4 worm cellular contexts compared by ENCODE assay signal in the genomic region with DNA sequence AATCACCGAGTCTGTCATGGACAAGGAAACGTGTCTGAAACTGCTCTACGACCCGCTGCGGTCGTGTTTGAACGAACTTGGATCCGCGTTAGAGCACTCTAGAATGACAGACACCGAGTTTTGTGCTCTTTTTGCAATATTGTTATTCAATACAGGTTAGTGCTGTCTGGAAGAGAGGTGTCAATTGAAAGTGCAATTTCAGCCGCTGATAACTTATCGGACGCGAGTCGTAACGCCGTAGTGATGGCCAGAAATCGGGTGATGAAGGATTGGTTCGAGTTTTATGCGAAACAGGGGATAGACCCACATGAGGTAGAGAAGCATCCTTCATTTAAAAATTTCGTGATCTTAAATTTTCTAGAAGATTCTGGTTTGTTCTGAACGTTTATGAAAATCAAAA.
TF ChIP-seq lines count a peak whose summit lies in the region.

No protein-coding gene starts in this region.

TF ChIP-seq in whole organism, L1 larva, 84 proteins besides CTCF, POLR2A, EP300 and RAD21:
- no peak for TF ChIP-seq nhr-19 (GFP tag; conservative IDR thresholded peaks at IDR 0.05; lab: Robert Waterston, UW)
- peak; percentile 29 for TF ChIP-seq nhr-85 (tag; lab: Kevin White, UChicago)

TF ChIP-seq in whole organism, L3 larva, 47 proteins besides CTCF, POLR2A, EP300 and RAD21:
- peak; percentile 29 for TF ChIP-seq elt-2 (tag; optimal IDR thresholded peaks at IDR 0.05; lab: Kevin White, UChicago)
- TF ChIP-seq egl-27 (tag; optimal IDR thresholded peaks at IDR 0.05; lab: Kevin White, UChicago) = no peak

TF ChIP-seq in whole organism, L4 larva, 104 proteins besides CTCF, POLR2A, EP300 and RAD21:
- TF ChIP-seq Y48G9A.11 (GFP tag; IDR thresholded peaks at IDR 0.05; lab: Robert Waterston, UW) = no peak
- no peak for TF ChIP-seq rbr-2 (tag; optimal IDR thresholded peaks at IDR 0.05; lab: Kevin White, UChicago)
- no peak for TF ChIP-seq lin-39 (tag; optimal IDR thresholded peaks at IDR 0.05; lab: Kevin White, UChicago)
- no peak for TF ChIP-seq saeg-2 (GFP tag; IDR thresholded peaks at IDR 0.05; lab: Robert Waterston, UW)
- TF ChIP-seq F26F4.8 (GFP tag; conservative IDR thresholded peaks at IDR 0.05; lab: Robert Waterston, UW) = no peak
- TF ChIP-seq lin-13 (GFP tag; optimal IDR thresholded peaks at IDR 0.05; lab: Kevin White, UChicago) = no peak
- peak; percentile 74 for TF ChIP-seq dmd-6 (GFP tag; IDR thresholded peaks at IDR 0.05; lab: Robert Waterston, UW)
- TF ChIP-seq dmd-9 (GFP tag; IDR thresholded peaks at IDR 0.05; lab: Robert Waterston, UW) = no peak
- TF ChIP-seq nhr-6 (tag; optimal IDR thresholded peaks at IDR 0.05; lab: Kevin White, UChicago) = no peak
- TF ChIP-seq hlh-11 (tag; optimal IDR thresholded peaks at IDR 0.05; lab: Kevin White, UChicago) = peak; percentile 20
- 0 out of 2 replicates have a peak, but pooled peaks have one; percentile 23 for TF ChIP-seq D1046.2 (GFP tag; IDR thresholded peaks at IDR 0.05; lab: Robert Waterston, UW)
- no peak for TF ChIP-seq gei-8 (GFP tag; optimal IDR thresholded peaks at IDR 0.05; lab: Kevin White, UChicago)
- no peak for TF ChIP-seq spr-1 (tag; optimal IDR thresholded peaks at IDR 0.05; lab: Kevin White, UChicago)
- TF ChIP-seq daf-16 (GFP tag; optimal IDR thresholded peaks at IDR 0.05; lab: Kevin White, UChicago) = no peak
- peak; percentile 42 for TF ChIP-seq daf-16 (tag; optimal IDR thresholded peaks at IDR 0.05; lab: Kevin White, UChicago)
- no peak for TF ChIP-seq arid-1 (GFP tag; conservative IDR thresholded peaks at IDR 0.05; lab: Robert Waterston, UW)
- 0 out of 2 replicates have a peak, but pooled peaks have one; percentile 13 for TF ChIP-seq madf-9 (GFP tag; conservative IDR thresholded peaks at IDR 0.05; lab: Robert Waterston, UW)
- TF ChIP-seq lin-29 (GFP tag; IDR thresholded peaks at IDR 0.05; lab: Robert Waterston, UW) = no peak
- no peak for TF ChIP-seq ctbp-1 (GFP tag; IDR thresholded peaks at IDR 0.05; lab: Robert Waterston, UW)
- TF ChIP-seq F49E8.2 (tag; optimal IDR thresholded peaks at IDR 0.05; lab: Kevin White, UChicago; ENCODE audit: borderline replicate concordance) = no peak
- TF ChIP-seq cey-2 (tag; optimal IDR thresholded peaks at IDR 0.05; lab: Kevin White, UChicago; ENCODE audit: borderline replicate concordance, insufficient read depth) = no peak

TF ChIP-seq in whole organism, young adult, 124 proteins besides CTCF, POLR2A, EP300 and RAD21:
- TF ChIP-seq let-607 (tag; optimal IDR thresholded peaks at IDR 0.05; lab: Kevin White, UChicago) (peak in 1 of 2 experiments; percentile 23), dox-1 (GFP tag; IDR thresholded peaks at IDR 0.05; lab: Robert Waterston, UW) (peak; percentile 56), nhr-80 (tag; optimal IDR thresholded peaks at IDR 0.05; lab: Kevin White, UChicago) (peak; percentile 69), lin-26 (GFP tag; IDR thresholded peaks at IDR 0.05; lab: Robert Waterston, UW) (0 out of 2 replicates have a peak, but pooled peaks have one; percentile 32), Y53G8AR.9 (GFP tag; conservative IDR thresholded peaks at IDR 0.05; lab: Robert Waterston, UW) (0 out of 2 replicates have a peak, but pooled peaks have one; percentile 18), hsf-1 (GFP tag; IDR thresholded peaks at IDR 0.05; lab: Robert Waterston, UW) (no peak), B0035.1 (tag; optimal IDR thresholded peaks at IDR 0.05; lab: Kevin White, UChicago) (no peak), hmg-20 (GFP tag; IDR thresholded peaks at IDR 0.05; lab: Robert Waterston, UW) (no peak)
